Worm (Caenorhabditis elegans) whole organism, L2 larva: ENCODE measurements around the gene saeg-1.

ENCODE experiments used
- C34F6.9 ChIP-seq: fragments of 150-350 bp; optimal IDR thresholded peaks from 2 replicates; lab custom pipeline; 2014; ENCODE audit warnings: missing biosample characterization, missing genetic modification characterization
- F13H6.1 ChIP-seq: sonication (generic microtip); optimal IDR thresholded peaks from 2 replicates; lab custom pipeline; 2016; ENCODE audit warnings: missing genetic modification characterization, missing compliant biosample characterization
- R02D3.7 ChIP-seq: fragments of 150-350 bp; optimal IDR thresholded peaks from 2 replicates; lab custom pipeline; 2014; ENCODE audit warnings: missing biosample characterization, missing genetic modification characterization
- Y55F3AM.14 ChIP-seq: fragments of 200-800 bp; sonication (Bioruptor generic); optimal IDR thresholded peaks from 2 replicates; lab custom pipeline; 2018; ENCODE audit warnings: mild to moderate bottlenecking, missing genetic modification characterization, missing compliant biosample characterization
- ZK546.5 ChIP-seq: sonication (generic microtip); optimal IDR thresholded peaks from 2 replicates; lab custom pipeline; 2017; ENCODE audit warnings: missing biosample characterization, missing genetic modification characterization
- alr-1 ChIP-seq: fragments of 150-350 bp; optimal IDR thresholded peaks from 2 replicates; lab custom pipeline; 2014; ENCODE audit warnings: missing biosample characterization, missing genetic modification characterization
- aly-2 ChIP-seq: fragments of 150-350 bp; optimal IDR thresholded peaks from 2 replicates; lab custom pipeline; 2014; ENCODE audit warnings: missing biosample characterization, missing genetic modification characterization
- ceh-16 ChIP-seq: fragments of 150-350 bp; optimal IDR thresholded peaks from 2 replicates; lab custom pipeline; 2014; ENCODE audit warnings: missing biosample characterization, missing genetic modification characterization
- crh-2 ChIP-seq: sonication (generic microtip); optimal IDR thresholded peaks from 2 replicates; lab custom pipeline; 2017; ENCODE audit warnings: missing biosample characterization, missing genetic modification characterization
- egl-27 ChIP-seq: sonication (generic microtip); optimal IDR thresholded peaks from 3 replicates; lab custom pipeline; 2017; ENCODE audit warnings: missing biosample characterization, missing genetic modification reagents, missing genetic modification characterization
- elt-1 ChIP-seq: fragments of 150-350 bp; optimal IDR thresholded peaks from 2 replicates; lab custom pipeline; 2014; ENCODE audit warnings: missing biosample characterization, missing genetic modification characterization
- elt-3 ChIP-seq: sonication (generic microtip); optimal IDR thresholded peaks from 2 replicates; lab custom pipeline; 2017; ENCODE audit warnings: missing biosample characterization, missing genetic modification characterization
- fos-1 ChIP-seq: fragments of 150-350 bp; optimal IDR thresholded peaks from 2 replicates; lab custom pipeline; 2014; ENCODE audit warnings: missing biosample characterization, missing genetic modification characterization
- gmeb-1 ChIP-seq: fragments of 150-350 bp; optimal IDR thresholded peaks from 2 replicates; lab custom pipeline; 2014; ENCODE audit warnings: missing biosample characterization, missing genetic modification characterization
- lin-11 ChIP-seq: fragments of 150-350 bp; sonication (generic microtip); optimal IDR thresholded peaks from 2 replicates; lab custom pipeline; 2014; ENCODE audit warnings: missing biosample characterization, missing genetic modification characterization, inconsistent platforms, mixed read lengths
- lin-13 ChIP-seq: fragments of 150-350 bp; optimal IDR thresholded peaks from 2 replicates; lab custom pipeline; 2014; ENCODE audit warnings: missing biosample characterization, missing genetic modification reagents, missing genetic modification characterization
- lin-39 ChIP-seq: fragments of 150-350 bp; optimal IDR thresholded peaks from 2 replicates; lab custom pipeline; 2014; ENCODE audit warnings: missing biosample characterization, missing genetic modification reagents, missing genetic modification characterization
- lsy-2 ChIP-seq, 2 experiments: fragments of 150-350 bp in 1 of 2; sonication (generic microtip) in 1 of 2; optimal IDR thresholded peaks; 2 replicates each; lab custom pipeline; 2014 to 2017; ENCODE audit warnings: missing biosample characterization in 2 of 2, missing genetic modification characterization in 2 of 2
- mab-5 ChIP-seq: fragments of 150-350 bp; optimal IDR thresholded peaks from 2 replicates; lab custom pipeline; 2014; ENCODE audit warnings: missing biosample characterization, missing genetic modification characterization
- nhr-10 ChIP-seq: sonication (generic microtip); optimal IDR thresholded peaks from 2 replicates; lab custom pipeline; 2017; ENCODE audit warnings: missing biosample characterization, missing genetic modification characterization
- nhr-11 ChIP-seq: fragments of 150-350 bp; optimal IDR thresholded peaks from 2 replicates; lab custom pipeline; 2014; ENCODE audit warnings: missing biosample characterization, missing genetic modification characterization
- nhr-12 ChIP-seq: fragments of 150-350 bp; optimal IDR thresholded peaks from 2 replicates; lab custom pipeline; 2014; ENCODE audit warnings: missing biosample characterization, missing genetic modification characterization
- nhr-129 ChIP-seq: fragments of 150-350 bp; optimal IDR thresholded peaks from 2 replicates; lab custom pipeline; 2014; ENCODE audit warnings: missing biosample characterization, missing genetic modification characterization
- nhr-77 ChIP-seq: fragments of 150-350 bp; optimal IDR thresholded peaks from 2 replicates; lab custom pipeline; 2014; ENCODE audit warnings: missing biosample characterization, missing genetic modification characterization
- peb-1 ChIP-seq: fragments of 150-350 bp; optimal IDR thresholded peaks from 2 replicates; lab custom pipeline; 2014; ENCODE audit warnings: missing biosample characterization, missing genetic modification characterization
- sem-4 ChIP-seq: fragments of 150-350 bp; optimal IDR thresholded peaks from 2 replicates; lab custom pipeline; 2014; ENCODE audit warnings: missing biosample characterization, missing genetic modification reagents, missing genetic modification characterization
- skn-1 ChIP-seq: sonication (generic microtip); optimal IDR thresholded peaks from 2 replicates; lab custom pipeline; 2017; ENCODE audit warnings: missing biosample characterization, missing genetic modification characterization
- sma-9 ChIP-seq, 2 experiments: fragments of 150-350 bp in 1 of 2; sonication (generic microtip) in 1 of 2; optimal IDR thresholded peaks; 2 replicates each; lab custom pipeline; 2014 to 2016; ENCODE audit warnings: missing genetic modification characterization in 2 of 2, mild to moderate bottlenecking in 1 of 2, missing biosample characterization in 1 of 2, missing compliant biosample characterization in 1 of 2, missing genetic modification reagents in 1 of 2, moderate library complexity in 1 of 2
- snpc-4 ChIP-seq: fragments of 150-350 bp; optimal IDR thresholded peaks from 2 replicates; lab custom pipeline; 2014; ENCODE audit warnings: missing biosample characterization, missing genetic modification characterization
- unc-39 ChIP-seq: fragments of 150-350 bp; optimal IDR thresholded peaks from 2 replicates; lab custom pipeline; 2014; ENCODE audit warnings: missing biosample characterization, missing genetic modification characterization
- unc-55 ChIP-seq: fragments of 150-350 bp; sonication (generic microtip); optimal IDR thresholded peaks from 3 replicates; lab custom pipeline; 2014; ENCODE audit warnings: missing biosample characterization, missing genetic modification reagents, missing genetic modification characterization
- zag-1 ChIP-seq: fragments of 150-350 bp; optimal IDR thresholded peaks from 2 replicates; lab custom pipeline; 2014; ENCODE audit warnings: missing biosample characterization, missing genetic modification characterization
- ztf-1 ChIP-seq: fragments of 200-800 bp; sonication (Bioruptor generic); conservative IDR thresholded peaks from 2 replicates; pipeline ENCODE4 v1.3.6; 2022; ENCODE audit warnings: missing genetic modification characterization, missing compliant biosample characterization

saeg-1 gene

DNA sequence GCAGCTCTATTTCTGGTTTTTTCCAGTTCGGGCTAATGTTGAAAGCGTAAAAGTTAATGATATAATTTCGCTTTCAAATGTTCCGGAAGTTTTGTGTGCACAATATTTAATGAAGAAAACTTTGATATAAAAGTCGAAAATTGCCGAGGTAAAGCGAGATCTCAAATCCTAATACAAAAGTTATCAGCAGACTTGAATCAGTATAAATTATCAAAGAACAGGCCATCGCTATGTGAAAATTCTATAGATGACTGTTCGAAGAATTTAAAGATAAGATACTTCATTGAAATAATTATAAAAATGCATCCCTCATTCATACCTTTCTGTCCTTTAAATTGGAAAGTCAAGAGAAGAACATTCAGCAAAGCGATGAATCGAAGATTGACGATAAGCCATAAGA lies 18.6 kb downstream of the saeg-1 start, which contains the start of gene C29A12.6:
TSS of gene C29A12.6 (plus strand) at position 301 of the 400 bp plus-strand sequence.
- TF ChIP-seq nhr-129 (tag; lab: Kevin White, UChicago) = no peak
- TF ChIP-seq sma-9 (GFP tag; optimal IDR thresholded peaks at IDR 0.05; lab: Kevin White, UChicago) = no peak
- TF ChIP-seq sma-9 (tag; optimal IDR thresholded peaks at IDR 0.05; lab: Kevin White, UChicago) = no peak
- TF ChIP-seq egl-27 (tag; lab: Kevin White, UChicago) = no peak
- no peak for TF ChIP-seq lin-13 (GFP tag; lab: Kevin White, UChicago)

DNA sequence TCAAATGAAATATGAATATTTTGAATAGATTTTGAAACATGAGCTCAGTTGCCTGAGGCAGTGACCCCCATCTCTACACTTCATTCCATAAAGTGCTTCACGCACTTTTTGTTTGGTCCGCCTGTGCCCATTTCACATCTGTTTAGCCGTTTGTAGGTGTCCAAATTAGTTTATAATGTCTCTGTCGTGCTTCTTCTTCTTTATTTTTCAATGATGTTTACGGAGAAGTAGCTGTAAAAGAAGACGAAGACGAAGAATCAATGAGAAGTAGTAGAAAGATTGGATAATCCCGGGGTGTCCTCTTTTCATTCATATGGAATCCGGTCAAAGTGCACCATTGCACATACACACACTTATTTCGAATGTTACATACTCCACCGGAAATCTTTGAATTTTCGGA lies 26.1 kb downstream of the saeg-1 start:
- TF ChIP-seq nhr-11 (tag; lab: Kevin White, UChicago) (no peak), R02D3.7 (tag; lab: Kevin White, UChicago) (no peak)

ce11 chrV:10838204-10838603 lies 27.3 kb downstream of the saeg-1 start:
- peak; percentile 58 for TF ChIP-seq mab-5 (tag; lab: Kevin White, UChicago)
- TF ChIP-seq unc-39 (tag; lab: Kevin White, UChicago) = no peak
- TF ChIP-seq unc-55 (GFP tag; lab: Kevin White, UChicago) = peak; percentile 52
- peak; percentile 46 for TF ChIP-seq Y55F3AM.14 (GFP tag; lab: Kevin White, UChicago)

ce11 chrV:10834682-10835219 lies 30.7 kb downstream of the saeg-1 start:
- TF ChIP-seq unc-55 (GFP tag; lab: Kevin White, UChicago) (peak; percentile 44), alr-1 (tag; lab: Kevin White, UChicago) (no peak), lsy-2 (tag; optimal IDR thresholded peaks at IDR 0.05; lab: Kevin White, UChicago) (peak in 1 of 2 experiments; percentile 10), C34F6.9 (tag; lab: Kevin White, UChicago) (peak; percentile 53), skn-1 (tag; lab: Kevin White, UChicago) (no peak), zag-1 (tag; lab: Kevin White, UChicago) (peak; percentile 25), elt-3 (tag; lab: Kevin White, UChicago) (no peak), mab-5 (tag; lab: Kevin White, UChicago) (no peak)

- TF ChIP-seq unc-39 (tag; lab: Kevin White, UChicago) (no peak), unc-55 (GFP tag; lab: Kevin White, UChicago) (peak; percentile 91)
These were observed 32.6 kb downstream of the saeg-1 start for ce11 chrV:10832862-10833261.

DNA sequence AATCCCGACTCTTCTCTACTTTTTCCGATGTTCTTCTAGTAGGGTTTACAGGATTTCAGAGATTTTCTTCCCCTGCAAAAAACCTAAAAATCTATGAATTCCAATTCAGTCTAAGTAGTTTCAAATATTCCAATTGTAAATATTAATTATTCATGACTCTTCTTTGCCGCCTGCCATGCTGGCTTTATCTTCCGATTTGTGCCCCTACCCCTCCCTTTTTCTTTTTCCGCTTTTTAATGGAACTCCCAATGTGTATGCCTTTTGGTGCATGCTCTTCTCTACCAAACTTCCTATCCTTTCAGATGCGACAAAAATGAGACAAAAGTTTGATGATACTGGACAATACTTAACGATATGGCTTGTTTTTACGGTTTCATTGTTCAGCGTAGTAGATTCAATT lies 40.8 kb downstream of the saeg-1 start, which contains the start of gene nrx-1:
TSS of gene nrx-1 (plus strand) at position 301 of the 400 bp plus-strand sequence.
- TF ChIP-seq unc-39 (tag; lab: Kevin White, UChicago) = no peak
- TF ChIP-seq ceh-16 (tag; lab: Kevin White, UChicago) = no peak
- no peak for TF ChIP-seq sem-4 (tag; lab: Kevin White, UChicago)
- TF ChIP-seq aly-2 (tag; lab: Kevin White, UChicago) = no peak

- TF ChIP-seq unc-39 (tag; lab: Kevin White, UChicago) (no peak), gmeb-1 (no peak)
These were observed 47.0 kb downstream of the saeg-1 start for ce11 chrV:10818498-10818897.

- no peak for TF ChIP-seq elt-1 (tag; lab: Kevin White, UChicago)
- TF ChIP-seq skn-1 (tag; lab: Kevin White, UChicago) = no peak
- TF ChIP-seq snpc-4 = no peak
- TF ChIP-seq nhr-77 (tag; lab: Kevin White, UChicago) = no peak
- TF ChIP-seq zag-1 (tag; lab: Kevin White, UChicago) = no peak
- TF ChIP-seq lin-13 (GFP tag; lab: Kevin White, UChicago) = no peak
- no peak for TF ChIP-seq egl-27 (tag; lab: Kevin White, UChicago)
- TF ChIP-seq lsy-2 (tag; optimal IDR thresholded peaks at IDR 0.05; lab: Kevin White, UChicago) = no peak
- TF ChIP-seq mab-5 (tag; lab: Kevin White, UChicago) = no peak
These were observed 48.7 kb downstream of the saeg-1 start for ce11 chrV:10816831-10817230.

ce11 chrV:10814333-10814732 lies 51.2 kb downstream of the saeg-1 start:
- TF ChIP-seq sem-4 (tag; lab: Kevin White, UChicago) = no peak
- no peak for TF ChIP-seq peb-1 (tag; lab: Kevin White, UChicago)
- no peak for TF ChIP-seq nhr-77 (tag; lab: Kevin White, UChicago)
- TF ChIP-seq snpc-4 = no peak
- TF ChIP-seq nhr-12 (tag; lab: Kevin White, UChicago) = no peak
- TF ChIP-seq C34F6.9 (tag; lab: Kevin White, UChicago) = no peak
- no peak for TF ChIP-seq lin-13 (GFP tag; lab: Kevin White, UChicago)
- no peak for TF ChIP-seq R02D3.7 (tag; lab: Kevin White, UChicago)
- no peak for TF ChIP-seq lsy-2 (tag; optimal IDR thresholded peaks at IDR 0.05; lab: Kevin White, UChicago)
- TF ChIP-seq crh-2 = no peak
- TF ChIP-seq ztf-1 (GFP tag; lab: Robert Waterston, UW) = no peak
- no peak for TF ChIP-seq ZK546.5 (tag; lab: Kevin White, UChicago)
- TF ChIP-seq lin-11 (tag; lab: Kevin White, UChicago) = no peak
- TF ChIP-seq alr-1 (tag; lab: Kevin White, UChicago) = no peak
- no peak for TF ChIP-seq lin-39 (tag; lab: Kevin White, UChicago)
- no peak for TF ChIP-seq fos-1 (tag; lab: Kevin White, UChicago)
- no peak for TF ChIP-seq F13H6.1
- no peak for TF ChIP-seq nhr-129 (tag; lab: Kevin White, UChicago)
- TF ChIP-seq mab-5 (tag; lab: Kevin White, UChicago) = no peak
- TF ChIP-seq nhr-10 (tag; lab: Kevin White, UChicago) = no peak
- TF ChIP-seq, all 48 proteins: peak for 0
